Worm (Caenorhabditis elegans) whole organism, L4/young adult: ENCODE data around the gene srx-65.

Experiments used
- W03F9.2 ChIP-seq: fragments of 150-350 bp; optimal IDR thresholded peaks from 2 replicates; lab custom pipeline; 2014; ENCODE audit warnings: missing biosample characterization, missing genetic modification characterization
- dao-5 ChIP-seq: sonication (generic microtip); optimal IDR thresholded peaks from 2 replicates; lab custom pipeline; 2016; ENCODE audit warnings: missing genotype, missing genetic modification characterization, moderate library complexity, missing compliant biosample characterization
- him-1 ChIP-seq: sonication (generic microtip); optimal IDR thresholded peaks from 2 replicates; lab custom pipeline; 2016; ENCODE audit warnings: missing genotype, missing genetic modification reagents, missing genetic modification characterization, missing compliant biosample characterization

ce11 chrV:3877242-3877641 lies 44.5 kb upstream of the srx-65 start:
- TF ChIP-seq dao-5 (tag; lab: Kevin White, UChicago) (no peak), W03F9.2 (no peak), him-1 (no peak)
